Worm (Caenorhabditis elegans) whole organism, L4 larva: ENCODE data around the gene imph-1.

ENCODE experiments used
- D1046.2 ChIP-seq: fragments of 200-800 bp; sonication (Bioruptor generic); IDR thresholded peaks from 2 replicates; pipeline ENCODE4 v1.3.6; 2022; ENCODE audit warnings: missing genetic modification characterization, missing compliant biosample characterization
- F37D6.2 ChIP-seq: sonication (generic microtip); optimal IDR thresholded peaks from 2 replicates; lab custom pipeline; 2016; ENCODE audit warnings: mild to moderate bottlenecking, missing genetic modification characterization, missing compliant biosample characterization
- F49E8.2 ChIP-seq: sonication (generic microtip); optimal IDR thresholded peaks from 2 replicates; lab custom pipeline; 2016; ENCODE audit warnings: missing compliant biosample characterization, mild to moderate bottlenecking, missing genetic modification characterization, borderline replicate concordance
- Y105C5A.15 ChIP-seq: fragments of 200-800 bp; sonication (Bioruptor generic); IDR thresholded peaks from 2 replicates; pipeline ENCODE4 v1.3.6; 2022; ENCODE audit warnings: missing genetic modification characterization, missing compliant biosample characterization
- Y5F2A.4 ChIP-seq: fragments of 200-800 bp; sonication (Bioruptor generic); optimal IDR thresholded peaks from 2 replicates; lab custom pipeline; 2018; ENCODE audit warnings: mild to moderate bottlenecking, missing genetic modification characterization, missing compliant biosample characterization
- ZK337.2 ChIP-seq: fragments of 200-800 bp; sonication (Bioruptor generic); IDR thresholded peaks from 2 replicates; pipeline ENCODE4 v1.3.6; 2022; ENCODE audit warnings: missing genetic modification reagents, missing genetic modification characterization, missing compliant biosample characterization
- aha-1 ChIP-seq: fragments of 150-350 bp; peaks from one replicate; lab custom pipeline; 2014; ENCODE audit warnings: missing biosample characterization, missing genetic modification characterization
- aly-2 ChIP-seq: sonication (generic microtip); optimal IDR thresholded peaks from 2 replicates; lab custom pipeline; 2018; ENCODE audit warnings: missing biosample characterization, missing genetic modification characterization
- arid-1 ChIP-seq: fragments of 200-800 bp; sonication (Bioruptor generic); conservative IDR thresholded peaks from 2 replicates; pipeline ENCODE4 v1.3.6; 2022; ENCODE audit warnings: missing genetic modification reagents, missing genetic modification characterization, missing compliant biosample characterization
- ceh-82 ChIP-seq: sonication (generic microtip); optimal IDR thresholded peaks from 2 replicates; lab custom pipeline; 2017; ENCODE audit warnings: missing biosample characterization, missing genetic modification characterization
- cey-2 ChIP-seq: sonication (generic microtip); optimal IDR thresholded peaks from 3 replicates; lab custom pipeline; 2017; ENCODE audit warnings: missing genetic modification characterization, mild to moderate bottlenecking, missing compliant biosample characterization, antibody characterized with exemption, borderline replicate concordance; ENCODE audit not compliant: insufficient read depth
- ctbp-1 ChIP-seq: fragments of 200-800 bp; sonication (Bioruptor generic); IDR thresholded peaks from 2 replicates; pipeline ENCODE4 v1.3.6; 2022; ENCODE audit warnings: missing genetic modification reagents, missing genetic modification characterization, missing compliant biosample characterization
- daf-12 ChIP-seq: fragments of 150-350 bp; optimal IDR thresholded peaks from 2 replicates; lab custom pipeline; 2014; ENCODE audit warnings: missing biosample characterization, missing genetic modification reagents, missing genetic modification characterization
- daf-19 ChIP-seq: fragments of 200-800 bp; sonication (Bioruptor generic); conservative IDR thresholded peaks from 2 replicates; pipeline ENCODE4 v1.3.6; 2022; ENCODE audit warnings: missing genetic modification characterization, missing compliant biosample characterization
- duxl-1 ChIP-seq: sonication (generic microtip); optimal IDR thresholded peaks from 2 replicates; lab custom pipeline; 2016; ENCODE audit warnings: mild to moderate bottlenecking, missing genetic modification characterization, moderate library complexity, missing compliant biosample characterization; ENCODE audit not compliant: poor library complexity
- dve-1 ChIP-seq: sonication (generic microtip); optimal IDR thresholded peaks from 2 replicates; lab custom pipeline; 2017; ENCODE audit warnings: antibody characterized with exemption, mild to moderate bottlenecking, missing genetic modification characterization, missing compliant biosample characterization; ENCODE audit not compliant: insufficient read depth
- fkh-10 ChIP-seq: fragments of 150-350 bp; optimal IDR thresholded peaks from 2 replicates; lab custom pipeline; 2014; ENCODE audit warnings: missing biosample characterization, missing genetic modification reagents, missing genetic modification characterization
- gei-8 ChIP-seq: fragments of 200-800 bp; sonication (Bioruptor generic); optimal IDR thresholded peaks from 2 replicates; lab custom pipeline; 2018; ENCODE audit warnings: mild to moderate bottlenecking, missing genetic modification characterization, missing compliant biosample characterization
- hlh-11 ChIP-seq: fragments of 200-800 bp; sonication (Bioruptor generic); optimal IDR thresholded peaks from 2 replicates; lab custom pipeline; 2018; ENCODE audit warnings: mild to moderate bottlenecking, missing genetic modification characterization, missing compliant biosample characterization
- hmg-1.1 ChIP-seq: fragments of 200-800 bp; sonication (Bioruptor generic); IDR thresholded peaks from 2 replicates; pipeline ENCODE4 v1.3.6; 2022; ENCODE audit warnings: missing genetic modification reagents, missing genetic modification characterization, missing compliant biosample characterization
- lin-39 ChIP-seq: fragments of 150-350 bp; optimal IDR thresholded peaks from 2 replicates; lab custom pipeline; 2014; ENCODE audit warnings: missing biosample characterization, missing genetic modification reagents, missing genetic modification characterization
- lir-3 ChIP-seq: sonication (generic microtip); optimal IDR thresholded peaks from 2 replicates; lab custom pipeline; 2016; ENCODE audit warnings: mild to moderate bottlenecking, missing genetic modification characterization, missing compliant biosample characterization
- lsy-2 ChIP-seq, 2 experiments: fragments of 150-350 bp in 1 of 2; sonication (generic microtip) in 1 of 2; optimal IDR thresholded peaks; 2 replicates each; lab custom pipeline; 2014 to 2017; ENCODE audit warnings: missing biosample characterization in 2 of 2, missing genetic modification characterization in 2 of 2
- madf-5 ChIP-seq, 2 experiments: fragments of 200-800 bp; sonication (Bioruptor generic); IDR thresholded peaks; 2 replicates each; pipeline ENCODE4 v1.3.6; 2022; ENCODE audit warnings: missing compliant biosample characterization in 2 of 2, missing genetic modification characterization in 2 of 2
- mdl-1 ChIP-seq, 2 experiments: fragments of 150-350 bp in 1 of 2; sonication (generic microtip) in 1 of 2; optimal IDR thresholded peaks; 2 replicates each; lab custom pipeline; 2014 to 2017; ENCODE audit warnings: missing biosample characterization in 2 of 2, missing genetic modification characterization in 2 of 2
- mes-2 ChIP-seq: sonication (generic microtip); optimal IDR thresholded peaks from 2 replicates; lab custom pipeline; 2016; ENCODE audit warnings: missing genotype, mild to moderate bottlenecking, missing genetic modification characterization, missing compliant biosample characterization; ENCODE audit not compliant: poor library complexity, severe bottlenecking
- mxl-2 ChIP-seq: fragments of 200-800 bp; sonication (Bioruptor generic); conservative IDR thresholded peaks from 2 replicates; pipeline ENCODE4 v1.3.6; 2022; ENCODE audit warnings: missing genetic modification reagents, missing genetic modification characterization, missing compliant biosample characterization
- nhr-11 ChIP-seq: fragments of 150-350 bp; optimal IDR thresholded peaks from 2 replicates; lab custom pipeline; 2014; ENCODE audit warnings: missing biosample characterization, missing genetic modification characterization
- nhr-25 ChIP-seq: sonication (generic microtip); optimal IDR thresholded peaks from 2 replicates; lab custom pipeline; 2017; ENCODE audit warnings: missing genetic modification characterization, mild to moderate bottlenecking, missing compliant biosample characterization, antibody characterized with exemption, moderate library complexity, borderline replicate concordance; ENCODE audit not compliant: insufficient read depth
- nhr-28 ChIP-seq: fragments of 150-350 bp; optimal IDR thresholded peaks from 2 replicates; lab custom pipeline; 2014; ENCODE audit warnings: missing biosample characterization, missing genetic modification characterization
- nhr-42 ChIP-seq: fragments of 200-800 bp; sonication (Bioruptor generic); IDR thresholded peaks from 2 replicates; pipeline ENCODE4 v1.3.6; 2022; ENCODE audit warnings: missing genetic modification characterization, missing compliant biosample characterization
- nhr-76 ChIP-seq: fragments of 150-350 bp; optimal IDR thresholded peaks from 2 replicates; lab custom pipeline; 2014; ENCODE audit warnings: missing biosample characterization, missing genetic modification characterization
- nhr-77 ChIP-seq: fragments of 150-350 bp; optimal IDR thresholded peaks from 2 replicates; lab custom pipeline; 2014; ENCODE audit warnings: missing biosample characterization, missing genetic modification characterization
- pha-4 ChIP-seq, 2 experiments: fragments of 150-350 bp in 1 of 2; fragments of 200-800 bp in 1 of 2; sonication (Bioruptor generic) in 1 of 2; IDR thresholded peaks in 1 of 2; optimal IDR thresholded peaks in 1 of 2; 2 replicates each; pipeline versions ENCODE4 v1.3.6 to Lab custom; 2014 to 2022; ENCODE audit warnings: missing genetic modification characterization in 2 of 2, missing genetic modification reagents in 2 of 2, missing biosample characterization in 1 of 2, missing compliant biosample characterization in 1 of 2
- php-3 ChIP-seq: fragments of 200-800 bp; sonication (Bioruptor generic); IDR thresholded peaks from 2 replicates; pipeline ENCODE4 v1.3.6; 2022; ENCODE audit warnings: missing genetic modification reagents, missing genetic modification characterization, missing compliant biosample characterization
- pqm-1 ChIP-seq: sonication (generic microtip); optimal IDR thresholded peaks from 2 replicates; lab custom pipeline; 2017; ENCODE audit warnings: missing biosample characterization, missing genetic modification characterization
- rbr-2 ChIP-seq: sonication (generic microtip); optimal IDR thresholded peaks from 2 replicates; lab custom pipeline; 2016; ENCODE audit warnings: missing genotype, missing genetic modification characterization, missing compliant biosample characterization
- skn-1 ChIP-seq: fragments of 150-350 bp; optimal IDR thresholded peaks from 2 replicates; lab custom pipeline; 2014; ENCODE audit warnings: missing biosample characterization, missing genetic modification characterization
- snpc-1.2 ChIP-seq: fragments of 200-800 bp; sonication (Bioruptor generic); IDR thresholded peaks from 2 replicates; pipeline ENCODE4 v1.3.6; 2022; ENCODE audit warnings: missing genetic modification reagents, missing genetic modification characterization, missing compliant biosample characterization
- spr-3 ChIP-seq: fragments of 200-800 bp; sonication (Bioruptor generic); optimal IDR thresholded peaks from 2 replicates; lab custom pipeline; 2018; ENCODE audit warnings: mild to moderate bottlenecking, missing genetic modification characterization, missing compliant biosample characterization
- tra-1 ChIP-seq: fragments of 200-800 bp; sonication (Bioruptor generic); IDR thresholded peaks from 2 replicates; pipeline ENCODE4 v1.3.6; 2022; ENCODE audit warnings: missing genetic modification reagents, missing genetic modification characterization, missing compliant biosample characterization
- unc-39 ChIP-seq: sonication (generic microtip); optimal IDR thresholded peaks from 2 replicates; lab custom pipeline; 2017; ENCODE audit warnings: missing biosample characterization, missing genetic modification characterization
- unc-62 ChIP-seq, 3 experiments: fragments of 150-350 bp in 1 of 3; sonication (generic microtip); optimal IDR thresholded peaks in 2 of 3; peaks in 1 of 3; 1 replicate in 1 of 3; 2 replicates in 2 of 3; lab custom pipeline; 2014 to 2017; ENCODE audit warnings: missing biosample characterization in 3 of 3, missing genetic modification characterization in 3 of 3, missing genetic modification reagents in 3 of 3, missing genotype in 1 of 3

Gene imph-1

ce11 chrIII:4551963-4552362, 1.5 kb upstream of the imph-1 start (continued):
- TF ChIP-seq snpc-1.2 (GFP tag; lab: Robert Waterston, UW) (no peak), nhr-25 (tag; lab: Kevin White, UChicago) (peak; percentile 64)

DNA sequence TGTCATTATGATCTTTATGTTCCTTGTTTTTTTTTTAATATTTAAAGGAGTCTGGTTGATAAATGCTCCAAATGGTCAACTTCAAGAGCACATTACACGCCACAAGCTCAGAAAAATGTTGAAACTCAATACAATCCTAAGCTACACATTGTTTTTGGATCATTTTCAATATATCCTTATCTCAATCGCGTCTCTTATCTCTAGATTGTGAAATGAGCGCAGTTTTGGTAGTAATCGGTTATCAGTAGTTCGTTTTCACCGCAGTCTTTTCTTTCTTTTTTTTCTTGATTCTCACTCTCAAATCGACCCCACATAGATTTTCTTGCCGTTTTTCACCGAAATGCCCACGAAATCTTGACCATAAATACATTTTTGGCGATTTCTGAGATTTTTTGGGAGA, 544 bp upstream of the imph-1 start:
- TF ChIP-seq dve-1 (tag; lab: Kevin White, UChicago) (peak; percentile 6), Y5F2A.4 (GFP tag; lab: Kevin White, UChicago) (no peak), aha-1 (tag; lab: Kevin White, UChicago) (peak; percentile 33), pqm-1 (tag; lab: Kevin White, UChicago) (peak; percentile 38), mdl-1 (tag; optimal IDR thresholded peaks at IDR 0.05; lab: Kevin White, UChicago) (no peak), nhr-42 (GFP tag; lab: Robert Waterston, UW) (no peak), madf-5 (GFP tag; IDR thresholded peaks at IDR 0.05; lab: Robert Waterston, UW) (no peak), nhr-28 (tag; lab: Kevin White, UChicago) (peak; percentile 4)

DNA sequence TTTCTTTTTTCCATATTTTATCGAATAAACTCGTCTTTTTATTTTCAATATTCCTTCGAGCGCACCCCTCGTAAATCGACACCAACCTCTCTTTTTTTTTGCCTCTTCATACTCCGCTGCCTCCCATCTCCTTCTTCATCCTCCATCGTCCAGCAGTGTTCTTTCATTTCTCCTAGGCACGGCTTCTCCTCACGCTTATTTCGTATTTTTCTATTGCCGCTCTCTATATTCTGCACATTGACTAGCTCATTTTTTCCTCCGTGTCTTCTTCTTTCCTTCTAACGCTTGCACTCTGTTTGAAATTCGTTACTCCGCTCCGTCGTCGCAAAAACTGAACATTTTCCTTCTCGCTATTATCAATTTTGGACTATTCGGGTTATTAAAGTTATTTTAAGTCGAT, 1.9 kb downstream of the imph-1 start:
- TF ChIP-seq nhr-11 (no peak), cey-2 (no peak), mxl-2 (no peak), pha-4 (GFP tag; IDR thresholded peaks at IDR 0.05; lab: Robert Waterston, UW) (no peak), pha-4 (tag; optimal IDR thresholded peaks at IDR 0.05; lab: Kevin White, UChicago) (no peak), rbr-2 (peak; percentile 15), hmg-1.1 (GFP tag; lab: Robert Waterston, UW) (peak; percentile 31; the same call in 1 of the 2 replicates), gei-8 (GFP tag; lab: Kevin White, UChicago) (no peak), lsy-2 (tag; optimal IDR thresholded peaks at IDR 0.05; lab: Kevin White, UChicago) (peak in 1 of 2 experiments; percentile 14), spr-3 (GFP tag; lab: Kevin White, UChicago) (no peak), nhr-77 (tag; lab: Kevin White, UChicago) (no peak), fkh-10 (GFP tag; lab: Kevin White, UChicago) (no peak), daf-12 (tag; lab: Kevin White, UChicago) (no peak)

ce11 chrIII:4560393-4560890, 7.0 kb downstream of the imph-1 start:
- peak; percentile 72 for TF ChIP-seq pha-4 (GFP tag; IDR thresholded peaks at IDR 0.05; lab: Robert Waterston, UW)
- TF ChIP-seq pha-4 (tag; optimal IDR thresholded peaks at IDR 0.05; lab: Kevin White, UChicago): peak; percentile 83
- peak; percentile 59 for TF ChIP-seq F37D6.2 (tag; lab: Kevin White, UChicago)
- no peak for TF ChIP-seq daf-19 (GFP tag; lab: Robert Waterston, UW)
- TF ChIP-seq php-3 (GFP tag; lab: Robert Waterston, UW): 0 out of 2 replicates have a peak, but pooled peaks have one; percentile 39
- TF ChIP-seq skn-1: no peak
- no peak for TF ChIP-seq nhr-77 (tag; lab: Kevin White, UChicago)
- no peak for TF ChIP-seq unc-39
- peak; percentile 47 to 63 for TF ChIP-seq mdl-1 (tag; optimal IDR thresholded peaks at IDR 0.05; lab: Kevin White, UChicago)
- TF ChIP-seq aly-2 (tag; lab: Kevin White, UChicago): no peak
- no peak for TF ChIP-seq ceh-82 (tag; lab: Kevin White, UChicago)
- peak; percentile 66 for TF ChIP-seq mes-2 (tag; lab: Kevin White, UChicago)
- peak in 1 of 2 experiments; percentile 86 for TF ChIP-seq unc-62 (GFP tag; optimal IDR thresholded peaks at IDR 0.05 in 1 of 2; lab: Kevin White, UChicago)
- no peak for TF ChIP-seq unc-62 (tag; optimal IDR thresholded peaks at IDR 0.05; lab: Kevin White, UChicago)
- 0 out of 2 replicates have a peak, but pooled peaks have one; percentile 58 for TF ChIP-seq tra-1 (GFP tag; lab: Robert Waterston, UW)
- TF ChIP-seq ctbp-1 (GFP tag; lab: Robert Waterston, UW): peak; percentile 60; the same call in 1 of the 2 replicates
- TF ChIP-seq lin-39 (tag; lab: Kevin White, UChicago): no peak
- no peak for TF ChIP-seq D1046.2 (GFP tag; lab: Robert Waterston, UW)
- peak; percentile 63 for TF ChIP-seq duxl-1 (tag; lab: Kevin White, UChicago)
- TF ChIP-seq nhr-76 (tag; lab: Kevin White, UChicago): no peak
- TF ChIP-seq nhr-28 (tag; lab: Kevin White, UChicago): peak; percentile 75
- TF ChIP-seq madf-5 (GFP tag; IDR thresholded peaks at IDR 0.05; lab: Robert Waterston, UW): no peak
- TF ChIP-seq F49E8.2 (tag; lab: Kevin White, UChicago): no peak
- peak; percentile 95 for TF ChIP-seq hlh-11 (tag; lab: Kevin White, UChicago)
- no peak for TF ChIP-seq ZK337.2 (GFP tag; lab: Robert Waterston, UW)
- peak; percentile 39 for TF ChIP-seq arid-1
- TF ChIP-seq Y105C5A.15 (GFP tag; lab: Robert Waterston, UW): no peak
- no peak for TF ChIP-seq lir-3 (tag; lab: Kevin White, UChicago)
